Fruit fly (Drosophila melanogaster): Measurements from ENCODE around the gene Gyc89Db.
A peak's percentile ranks its signal among the peaks of the same experiment; 100 is the strongest.

Gyc89Db gene

DNA sequence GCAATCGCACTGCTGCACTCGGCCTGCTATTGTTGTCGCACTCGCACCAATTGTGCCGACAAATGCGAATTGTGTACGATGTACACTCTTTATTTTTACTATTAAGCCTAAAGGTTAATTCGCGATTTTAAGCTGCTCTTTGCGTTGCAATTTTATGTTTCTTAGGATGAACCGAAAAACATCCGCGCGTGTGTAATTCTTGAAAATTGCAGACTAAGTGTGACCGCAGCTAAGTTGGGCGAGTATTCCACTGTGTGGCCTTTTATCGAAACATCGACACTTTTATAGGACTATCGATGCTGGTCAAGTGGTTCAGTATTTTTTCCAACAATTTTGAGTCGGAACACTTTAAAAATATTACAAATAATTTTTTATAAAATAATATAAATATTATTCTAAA lies 23.3 kb upstream of the Gyc89Db start, which contains the start of gene Pak3 (continued):
- no peak for TF ChIP-seq CG3163 (GFP tag; optimal IDR thresholded peaks at IDR 0.05)
- TF ChIP-seq scrt (GFP tag; optimal IDR thresholded peaks at IDR 0.05): no peak
- TF ChIP-seq wdn (GFP tag; IDR thresholded peaks at IDR 0.05): no peak
- TF ChIP-seq ase (GFP tag; IDR thresholded peaks at IDR 0.05): no peak
- no peak for TF ChIP-seq Deaf1 (tag; optimal IDR thresholded peaks at IDR 0.05)
- TF ChIP-seq CG13624 (GFP tag; optimal IDR thresholded peaks at IDR 0.05): no peak
- TF ChIP-seq CG11695 (GFP tag; IDR thresholded peaks at IDR 0.05): no peak
- TF ChIP-seq zfh2 (GFP tag; optimal IDR thresholded peaks at IDR 0.05): no peak
- TF ChIP-seq Myb (GFP tag; optimal IDR thresholded peaks at IDR 0.05): no peak
- no peak for TF ChIP-seq CrebB (tag; optimal IDR thresholded peaks at IDR 0.05)
- TF ChIP-seq dmrt11E (tag; optimal IDR thresholded peaks at IDR 0.05): no peak
- TF ChIP-seq BtbVII (GFP tag; optimal IDR thresholded peaks at IDR 0.05): no peak
- TF ChIP-seq esg (GFP tag; conservative IDR thresholded peaks at IDR 0.05): no peak
- TF ChIP-seq jumu (GFP tag; optimal IDR thresholded peaks at IDR 0.05): no peak
- TF ChIP-seq Hmr (GFP tag; optimal IDR thresholded peaks at IDR 0.05): no peak
- no peak for TF ChIP-seq insv (GFP tag; optimal IDR thresholded peaks at IDR 0.05)
- no peak for TF ChIP-seq caup (GFP tag; optimal IDR thresholded peaks at IDR 0.05; ENCODE audit: severe bottlenecking)
- TF ChIP-seq az2 (GFP tag; optimal IDR thresholded peaks at IDR 0.05): no peak
- TF ChIP-seq CG12744 (GFP tag; optimal IDR thresholded peaks at IDR 0.05): no peak
- peak; percentile 12 for TF ChIP-seq Nf-YC (tag; optimal IDR thresholded peaks at IDR 0.05)
- no peak for TF ChIP-seq CG2129 (GFP tag; IDR thresholded peaks at IDR 0.05; ENCODE audit: partially characterized antibody)
- no peak for TF ChIP-seq ap (GFP tag; IDR thresholded peaks at IDR 0.05)
- peak; percentile 28 for TF ChIP-seq Nf-YB (GFP tag; optimal IDR thresholded peaks at IDR 0.05)
- no peak for TF ChIP-seq CG17802 (tag; optimal IDR thresholded peaks at IDR 0.05)
- no peak for TF ChIP-seq CG10654 (GFP tag; optimal IDR thresholded peaks at IDR 0.05)
- peak; percentile 10 for TF ChIP-seq salm (tag; optimal IDR thresholded peaks at IDR 0.05)
- peak; percentile 77 for TF ChIP-seq CG6791 (GFP tag; IDR thresholded peaks at IDR 0.05; ENCODE audit: partially characterized antibody)
- no peak for TF ChIP-seq fd3F (GFP tag; optimal IDR thresholded peaks at IDR 0.05)
- no peak for TF ChIP-seq CG9817 (tag; optimal IDR thresholded peaks at IDR 0.05)
- no peak for TF ChIP-seq CG32772 (GFP tag; IDR thresholded peaks at IDR 0.05)
- peak; percentile 14 for TF ChIP-seq CTCF (GFP tag; optimal IDR thresholded peaks at IDR 0.05)
- no peak for TF ChIP-seq br (optimal IDR thresholded peaks at IDR 0.05)
- TF ChIP-seq vvl (GFP tag; IDR thresholded peaks at IDR 0.05): peak; percentile 33; the same call in 1 of the 2 replicates
- TF ChIP-seq chn (GFP tag; optimal IDR thresholded peaks at IDR 0.05): no peak
- TF ChIP-seq ken (GFP tag; IDR thresholded peaks at IDR 0.05): no peak
- TF ChIP-seq tap (tag; optimal IDR thresholded peaks at IDR 0.05): peak; percentile 16
- TF ChIP-seq dati (GFP tag; IDR thresholded peaks at IDR 0.05): no peak
- TF ChIP-seq CG13296 (GFP tag; optimal IDR thresholded peaks at IDR 0.05): peak; percentile 12
- TF ChIP-seq Mrtf (GFP tag; IDR thresholded peaks at IDR 0.05): no peak
- TF ChIP-seq H15 (GFP tag; IDR thresholded peaks at IDR 0.05): no peak
- no peak for TF ChIP-seq Chrac-16 (GFP tag; optimal IDR thresholded peaks at IDR 0.05)
- no peak for TF ChIP-seq ro (GFP tag; IDR thresholded peaks at IDR 0.05)
- no peak for TF ChIP-seq CG18619 (GFP tag; optimal IDR thresholded peaks at IDR 0.05)
- no peak for TF ChIP-seq Xbp1 (GFP tag; optimal IDR thresholded peaks at IDR 0.05)
- TF ChIP-seq Scr (GFP tag; IDR thresholded peaks at IDR 0.05; ENCODE audit: partially characterized antibody): peak; percentile 68
- TF ChIP-seq HLH54F (GFP tag; optimal IDR thresholded peaks at IDR 0.05): no peak
- TF ChIP-seq usp (GFP tag; optimal IDR thresholded peaks at IDR 0.05): no peak
- no peak for TF ChIP-seq Sry-β (GFP tag; optimal IDR thresholded peaks at IDR 0.05)
- TF ChIP-seq Opbp (GFP tag; IDR thresholded peaks at IDR 0.05; ENCODE audit: partially characterized antibody): peak; percentile 75
- no peak for TF ChIP-seq CG18599 (GFP tag; optimal IDR thresholded peaks at IDR 0.05)
- TF ChIP-seq btn (GFP tag; optimal IDR thresholded peaks at IDR 0.05): no peak
- peak; percentile 68 for TF ChIP-seq E2f2 (GFP tag; IDR thresholded peaks at IDR 0.05)
- peak; percentile 67; the same call in 2 of the 3 replicates for TF ChIP-seq CG7357 (GFP tag; IDR thresholded peaks at IDR 0.05)

All from whole organism, embryonic.